Worm (Caenorhabditis elegans) whole organism, L4 larva: ENCODE data around the gene F09E10.6.

Source experiments
- F26F4.8 ChIP-seq: fragments of 200-800 bp; sonication (Bioruptor generic); conservative IDR thresholded peaks from 2 replicates; pipeline ENCODE4 v1.3.6; 2022; ENCODE audit warnings: missing genetic modification characterization, missing compliant biosample characterization
- F44E2.7 ChIP-seq: fragments of 200-800 bp; sonication (Bioruptor generic); IDR thresholded peaks from 2 replicates; pipeline ENCODE4 v2.1.2; 2022; ENCODE audit warnings: missing genetic modification characterization, missing compliant biosample characterization
- F49E8.2 ChIP-seq: sonication (generic microtip); optimal IDR thresholded peaks from 2 replicates; lab custom pipeline; 2016; ENCODE audit warnings: missing compliant biosample characterization, mild to moderate bottlenecking, missing genetic modification characterization, borderline replicate concordance
- Y105C5A.15 ChIP-seq: fragments of 200-800 bp; sonication (Bioruptor generic); IDR thresholded peaks from 2 replicates; pipeline ENCODE4 v1.3.6; 2022; ENCODE audit warnings: missing genetic modification characterization, missing compliant biosample characterization
- Y48G9A.11 ChIP-seq: fragments of 200-800 bp; sonication (Bioruptor generic); IDR thresholded peaks from 2 replicates; pipeline ENCODE4 v1.3.6; 2022; ENCODE audit warnings: missing genetic modification reagents, missing genetic modification characterization, missing compliant biosample characterization
- Y75B8A.6 ChIP-seq: fragments of 200-800 bp; sonication (Bioruptor generic); IDR thresholded peaks from 2 replicates; pipeline ENCODE4 v1.3.6; 2022; ENCODE audit warnings: missing genetic modification reagents, missing genetic modification characterization, missing compliant biosample characterization
- ZK546.5 ChIP-seq, 2 experiments: sonication (generic microtip); optimal IDR thresholded peaks; 2 replicates each; lab custom pipeline; 2017; ENCODE audit warnings: missing biosample characterization in 2 of 2, missing genetic modification characterization in 2 of 2
- aha-1 ChIP-seq: fragments of 150-350 bp; peaks from one replicate; lab custom pipeline; 2014; ENCODE audit warnings: missing biosample characterization, missing genetic modification characterization
- aly-2 ChIP-seq: sonication (generic microtip); optimal IDR thresholded peaks from 2 replicates; lab custom pipeline; 2018; ENCODE audit warnings: missing biosample characterization, missing genetic modification characterization
- ceh-28 ChIP-seq: fragments of 150-350 bp; optimal IDR thresholded peaks from 2 replicates; lab custom pipeline; 2014; ENCODE audit warnings: missing biosample characterization, missing genetic modification reagents, missing genetic modification characterization
- ceh-62 ChIP-seq: sonication (generic microtip); optimal IDR thresholded peaks from 2 replicates; lab custom pipeline; 2017; ENCODE audit warnings: missing biosample characterization, missing genetic modification characterization
- ces-1 ChIP-seq: fragments of 150-350 bp; sonication (generic microtip); optimal IDR thresholded peaks from 4 replicates; lab custom pipeline; 2014; ENCODE audit warnings: missing biosample characterization, missing genetic modification reagents, missing genetic modification characterization
- ctbp-1 ChIP-seq: fragments of 200-800 bp; sonication (Bioruptor generic); IDR thresholded peaks from 2 replicates; pipeline ENCODE4 v1.3.6; 2022; ENCODE audit warnings: missing genetic modification reagents, missing genetic modification characterization, missing compliant biosample characterization
- daf-12 ChIP-seq: fragments of 150-350 bp; optimal IDR thresholded peaks from 2 replicates; lab custom pipeline; 2014; ENCODE audit warnings: missing biosample characterization, missing genetic modification reagents, missing genetic modification characterization
- daf-8 ChIP-seq: fragments of 200-800 bp; sonication (Bioruptor generic); IDR thresholded peaks from 2 replicates; pipeline ENCODE4 v1.3.6; 2022; ENCODE audit warnings: missing genetic modification characterization, missing compliant biosample characterization
- dmd-8 ChIP-seq: fragments of 200-800 bp; sonication (Bioruptor generic); IDR thresholded peaks from 2 replicates; pipeline ENCODE4 v1.3.6; 2022; ENCODE audit warnings: missing genetic modification characterization, missing compliant biosample characterization
- dmd-9 ChIP-seq: fragments of 200-800 bp; sonication (Bioruptor generic); IDR thresholded peaks from 2 replicates; pipeline ENCODE4 v1.3.6; 2022; ENCODE audit warnings: missing genetic modification reagents, missing genetic modification characterization, missing compliant biosample characterization
- dpl-1 ChIP-seq: fragments of 150-350 bp; optimal IDR thresholded peaks from 2 replicates; lab custom pipeline; 2014; ENCODE audit warnings: missing biosample characterization, missing genetic modification reagents, missing genetic modification characterization
- egl-27 ChIP-seq: sonication (generic microtip); optimal IDR thresholded peaks from 3 replicates; lab custom pipeline; 2017; ENCODE audit warnings: missing biosample characterization, missing genetic modification reagents, missing genetic modification characterization
- hmg-1.1 ChIP-seq: fragments of 200-800 bp; sonication (Bioruptor generic); IDR thresholded peaks from 2 replicates; pipeline ENCODE4 v1.3.6; 2022; ENCODE audit warnings: missing genetic modification reagents, missing genetic modification characterization, missing compliant biosample characterization
- lim-7 ChIP-seq: fragments of 200-800 bp; sonication (Bioruptor generic); IDR thresholded peaks from 2 replicates; pipeline ENCODE4 v1.3.6; 2022; ENCODE audit warnings: missing genetic modification characterization, missing compliant biosample characterization
- lin-39 ChIP-seq: fragments of 150-350 bp; optimal IDR thresholded peaks from 2 replicates; lab custom pipeline; 2014; ENCODE audit warnings: missing biosample characterization, missing genetic modification reagents, missing genetic modification characterization
- lir-3 ChIP-seq: sonication (generic microtip); optimal IDR thresholded peaks from 2 replicates; lab custom pipeline; 2016; ENCODE audit warnings: mild to moderate bottlenecking, missing genetic modification characterization, missing compliant biosample characterization
- lsy-2 ChIP-seq, 2 experiments: fragments of 150-350 bp in 1 of 2; sonication (generic microtip) in 1 of 2; optimal IDR thresholded peaks; 2 replicates each; lab custom pipeline; 2014 to 2017; ENCODE audit warnings: missing biosample characterization in 2 of 2, missing genetic modification characterization in 2 of 2
- mdl-1 ChIP-seq, 2 experiments: fragments of 150-350 bp in 1 of 2; sonication (generic microtip) in 1 of 2; optimal IDR thresholded peaks; 2 replicates each; lab custom pipeline; 2014 to 2017; ENCODE audit warnings: missing biosample characterization in 2 of 2, missing genetic modification characterization in 2 of 2
- mdt-29 ChIP-seq: fragments of 200-800 bp; sonication (Bioruptor generic); IDR thresholded peaks from 2 replicates; pipeline ENCODE4 v1.3.6; 2022; ENCODE audit warnings: missing genetic modification reagents, missing genetic modification characterization, missing compliant biosample characterization
- mes-2 ChIP-seq: sonication (generic microtip); optimal IDR thresholded peaks from 2 replicates; lab custom pipeline; 2016; ENCODE audit warnings: missing genotype, mild to moderate bottlenecking, missing genetic modification characterization, missing compliant biosample characterization; ENCODE audit not compliant: poor library complexity, severe bottlenecking
- mxl-2 ChIP-seq: fragments of 200-800 bp; sonication (Bioruptor generic); conservative IDR thresholded peaks from 2 replicates; pipeline ENCODE4 v1.3.6; 2022; ENCODE audit warnings: missing genetic modification reagents, missing genetic modification characterization, missing compliant biosample characterization
- nhr-10 ChIP-seq: fragments of 150-350 bp; optimal IDR thresholded peaks from 2 replicates; lab custom pipeline; 2014; ENCODE audit warnings: missing biosample characterization, missing genetic modification characterization
- nhr-102 ChIP-seq: sonication (generic microtip); optimal IDR thresholded peaks from 2 replicates; lab custom pipeline; 2016; ENCODE audit warnings: mild to moderate bottlenecking, missing genetic modification characterization, moderate library complexity, missing compliant biosample characterization
- nhr-25 ChIP-seq: sonication (generic microtip); optimal IDR thresholded peaks from 2 replicates; lab custom pipeline; 2017; ENCODE audit warnings: missing genetic modification characterization, mild to moderate bottlenecking, missing compliant biosample characterization, antibody characterized with exemption, moderate library complexity, borderline replicate concordance; ENCODE audit not compliant: insufficient read depth
- nhr-41 ChIP-seq: fragments of 200-800 bp; sonication (Bioruptor generic); IDR thresholded peaks from 2 replicates; pipeline ENCODE4 v1.3.6; 2022; ENCODE audit warnings: missing genetic modification reagents, missing genetic modification characterization, missing compliant biosample characterization
- nhr-42 ChIP-seq: fragments of 200-800 bp; sonication (Bioruptor generic); IDR thresholded peaks from 2 replicates; pipeline ENCODE4 v1.3.6; 2022; ENCODE audit warnings: missing genetic modification characterization, missing compliant biosample characterization
- nhr-48 ChIP-seq: sonication (generic microtip); optimal IDR thresholded peaks from 2 replicates; lab custom pipeline; 2016; ENCODE audit warnings: mild to moderate bottlenecking, missing genetic modification characterization, missing compliant biosample characterization
- nhr-6 ChIP-seq: fragments of 150-350 bp; optimal IDR thresholded peaks from 2 replicates; lab custom pipeline; 2014; ENCODE audit warnings: missing biosample characterization, missing genetic modification characterization
- nhr-76 ChIP-seq: fragments of 150-350 bp; optimal IDR thresholded peaks from 2 replicates; lab custom pipeline; 2014; ENCODE audit warnings: missing biosample characterization, missing genetic modification characterization
- nhr-77 ChIP-seq: fragments of 150-350 bp; optimal IDR thresholded peaks from 2 replicates; lab custom pipeline; 2014; ENCODE audit warnings: missing biosample characterization, missing genetic modification characterization
- pqm-1 ChIP-seq: sonication (generic microtip); optimal IDR thresholded peaks from 2 replicates; lab custom pipeline; 2017; ENCODE audit warnings: missing biosample characterization, missing genetic modification characterization
- saeg-2 ChIP-seq: fragments of 200-800 bp; sonication (Bioruptor generic); IDR thresholded peaks from 2 replicates; pipeline ENCODE4 v1.3.6; 2022; ENCODE audit warnings: missing genetic modification reagents, missing genetic modification characterization, missing compliant biosample characterization
- sdz-12 ChIP-seq: fragments of 200-800 bp; sonication (Bioruptor generic); optimal IDR thresholded peaks from 2 replicates; lab custom pipeline; 2018; ENCODE audit warnings: mild to moderate bottlenecking, missing genetic modification characterization, missing compliant biosample characterization
- set-16 ChIP-seq: fragments of 200-800 bp; sonication (Bioruptor generic); IDR thresholded peaks from 2 replicates; pipeline ENCODE4 v1.3.6; 2022; ENCODE audit warnings: missing genetic modification reagents, missing genetic modification characterization, missing compliant biosample characterization
- skn-1 ChIP-seq: fragments of 150-350 bp; optimal IDR thresholded peaks from 2 replicates; lab custom pipeline; 2014; ENCODE audit warnings: missing biosample characterization, missing genetic modification characterization
- snpc-1.2 ChIP-seq: fragments of 200-800 bp; sonication (Bioruptor generic); IDR thresholded peaks from 2 replicates; pipeline ENCODE4 v1.3.6; 2022; ENCODE audit warnings: missing genetic modification reagents, missing genetic modification characterization, missing compliant biosample characterization
- snpc-4 ChIP-seq: fragments of 150-350 bp; optimal IDR thresholded peaks from 2 replicates; lab custom pipeline; 2014; ENCODE audit warnings: missing biosample characterization, missing genetic modification characterization
- spr-1 ChIP-seq: sonication (generic microtip); optimal IDR thresholded peaks from 2 replicates; lab custom pipeline; 2016; ENCODE audit warnings: mild to moderate bottlenecking, missing genetic modification characterization, missing compliant biosample characterization
- tag-97 ChIP-seq: fragments of 200-800 bp; sonication (Bioruptor generic); IDR thresholded peaks from 2 replicates; pipeline ENCODE4 v1.3.6; 2022; ENCODE audit warnings: missing genetic modification characterization, missing compliant biosample characterization
- tra-1 ChIP-seq: fragments of 200-800 bp; sonication (Bioruptor generic); IDR thresholded peaks from 2 replicates; pipeline ENCODE4 v1.3.6; 2022; ENCODE audit warnings: missing genetic modification reagents, missing genetic modification characterization, missing compliant biosample characterization
- unc-39 ChIP-seq: sonication (generic microtip); optimal IDR thresholded peaks from 2 replicates; lab custom pipeline; 2017; ENCODE audit warnings: missing biosample characterization, missing genetic modification characterization
- vab-7 ChIP-seq: fragments of 200-800 bp; sonication (Bioruptor generic); IDR thresholded peaks from 2 replicates; pipeline ENCODE4 v1.3.6; 2022; ENCODE audit warnings: missing genetic modification reagents, missing genetic modification characterization, missing compliant biosample characterization
- zag-1 ChIP-seq: fragments of 150-350 bp; optimal IDR thresholded peaks from 2 replicates; lab custom pipeline; 2014; ENCODE audit warnings: missing biosample characterization, missing genetic modification characterization
- zip-11 ChIP-seq: fragments of 200-800 bp; sonication (Bioruptor generic); IDR thresholded peaks from 2 replicates; pipeline ENCODE4 v1.3.6; 2022; ENCODE audit warnings: missing genetic modification characterization, missing compliant biosample characterization
- zip-2 ChIP-seq: fragments of 150-350 bp; optimal IDR thresholded peaks from 2 replicates; lab custom pipeline; 2014; ENCODE audit warnings: missing biosample characterization, missing genetic modification characterization
- ztf-11 ChIP-seq: fragments of 150-350 bp; optimal IDR thresholded peaks from 2 replicates; lab custom pipeline; 2014; ENCODE audit warnings: missing biosample characterization, missing genetic modification characterization
- ztf-7 ChIP-seq: fragments of 150-350 bp; optimal IDR thresholded peaks from 2 replicates; lab custom pipeline; 2014; ENCODE audit warnings: missing biosample characterization, missing genetic modification characterization

The F09E10.6 gene

ce11 chrX:1477932-1478331 is 19.5 kb downstream of the F09E10.6 start (continued):
- TF ChIP-seq F49E8.2 (tag; lab: Kevin White, UChicago) = no peak
- no peak for TF ChIP-seq dmd-9 (GFP tag; lab: Robert Waterston, UW)
- TF ChIP-seq mdt-29 = peak; percentile 61; the same call in 1 of the 2 replicates
- TF ChIP-seq snpc-1.2 (GFP tag; lab: Robert Waterston, UW) = no peak
- no peak for TF ChIP-seq ZK546.5 (tag; optimal IDR thresholded peaks at IDR 0.05; lab: Kevin White, UChicago)
- no peak for TF ChIP-seq vab-7
- peak; percentile 64; the same call in 1 of the 2 replicates for TF ChIP-seq saeg-2 (GFP tag; lab: Robert Waterston, UW)
- no peak for TF ChIP-seq set-16 (GFP tag; lab: Robert Waterston, UW)
- no peak for TF ChIP-seq daf-8 (GFP tag; lab: Robert Waterston, UW)
- no peak for TF ChIP-seq dmd-8 (GFP tag; lab: Robert Waterston, UW)
- TF ChIP-seq unc-39 = no peak
- peak; percentile 91 for TF ChIP-seq pqm-1 (tag; lab: Kevin White, UChicago)
- no peak for TF ChIP-seq mes-2 (tag; lab: Kevin White, UChicago)
- peak; percentile 92 for TF ChIP-seq tra-1 (GFP tag; lab: Robert Waterston, UW)
- TF ChIP-seq tag-97 (GFP tag; lab: Robert Waterston, UW) = no peak
- peak; percentile 89 for TF ChIP-seq nhr-102
- TF ChIP-seq ctbp-1 (GFP tag; lab: Robert Waterston, UW) = no peak
- no peak for TF ChIP-seq nhr-41
- TF ChIP-seq nhr-48 = peak; percentile 96
- no peak for TF ChIP-seq aly-2
- TF ChIP-seq spr-1 (tag; lab: Kevin White, UChicago) = no peak
- no peak for TF ChIP-seq Y48G9A.11 (GFP tag; lab: Robert Waterston, UW)
- no peak for TF ChIP-seq ceh-28 (tag; lab: Kevin White, UChicago)
- TF ChIP-seq Y75B8A.6 (GFP tag; lab: Robert Waterston, UW) = no peak
- no peak for TF ChIP-seq lir-3
- TF ChIP-seq zip-11 (GFP tag; lab: Robert Waterston, UW) = no peak
- TF ChIP-seq ztf-11 = no peak
- no peak for TF ChIP-seq lin-39 (tag; lab: Kevin White, UChicago)
- TF ChIP-seq daf-12 = no peak
- TF ChIP-seq zag-1 (tag; lab: Kevin White, UChicago) = no peak
- TF ChIP-seq ztf-7 = no peak
- peak; percentile 28 for TF ChIP-seq nhr-6
- no peak for TF ChIP-seq skn-1 (tag; lab: Kevin White, UChicago)
- no peak for TF ChIP-seq sdz-12 (GFP tag; lab: Kevin White, UChicago)
- TF ChIP-seq ces-1 (GFP tag; lab: Kevin White, UChicago) = no peak
- TF ChIP-seq F26F4.8 (GFP tag; lab: Robert Waterston, UW) = no peak
- no peak for TF ChIP-seq ceh-62
- TF ChIP-seq dpl-1 = no peak
- TF ChIP-seq lim-7 = no peak
- peak; percentile 96 for TF ChIP-seq mxl-2 (GFP tag; lab: Robert Waterston, UW)
- peak; percentile 70; the same call in 1 of the 2 replicates for TF ChIP-seq nhr-42 (GFP tag; lab: Robert Waterston, UW)
- peak; percentile 52 for TF ChIP-seq nhr-77 (tag; lab: Kevin White, UChicago)
- TF ChIP-seq lsy-2 (tag; optimal IDR thresholded peaks at IDR 0.05; lab: Kevin White, UChicago) = peak in 1 of 2 experiments; percentile 65
- no peak for TF ChIP-seq Y105C5A.15
- TF ChIP-seq aha-1 = peak; percentile 95
- TF ChIP-seq F44E2.7 (GFP tag; lab: Robert Waterston, UW) = no peak
- TF ChIP-seq mdl-1 (tag; optimal IDR thresholded peaks at IDR 0.05; lab: Kevin White, UChicago) = peak; percentile 37 to 89
- TF ChIP-seq hmg-1.1 = no peak
- TF ChIP-seq zip-2 (tag; lab: Kevin White, UChicago) = no peak
- no peak for TF ChIP-seq egl-27 (tag; lab: Kevin White, UChicago)
- TF ChIP-seq snpc-4 = no peak
- no peak for TF ChIP-seq nhr-76 (tag; lab: Kevin White, UChicago)
- no peak for TF ChIP-seq nhr-10
- no peak for TF ChIP-seq nhr-25
